Fruit fly (Drosophila melanogaster) whole organism, adult: ENCODE data around the gene CG31360.
A peak's percentile ranks its signal among the peaks of the same experiment; 100 is the strongest.

Source experiments
- CG11617 ChIP-seq: fragments of 200-800 bp; sonication (Bioruptor generic); optimal IDR thresholded peaks from 2 replicates; lab custom pipeline; 2017; ENCODE audit warnings: mild to moderate bottlenecking, missing biosample characterization, missing genetic modification reagents, missing genetic modification characterization
- CG12768 ChIP-seq: fragments of 200-800 bp; sonication (Bioruptor generic); optimal IDR thresholded peaks from 2 replicates; lab custom pipeline; 2017; ENCODE audit warnings: missing biosample characterization, missing genetic modification characterization, mild to moderate bottlenecking, moderate library complexity, missing genetic modification reagents
- CG14711 ChIP-seq: fragments of 200-800 bp; sonication (Bioruptor generic); optimal IDR thresholded peaks from 2 replicates; lab custom pipeline; 2018; ENCODE audit warnings: missing biosample characterization, mild to moderate bottlenecking, missing genetic modification characterization, moderate library complexity
- CG1620 ChIP-seq: fragments of 200-800 bp; sonication (Bioruptor generic); optimal IDR thresholded peaks from 2 replicates; lab custom pipeline; 2016; ENCODE audit warnings: missing biosample characterization, missing genetic modification characterization
- CG33017 ChIP-seq: fragments of 200-800 bp; sonication (Bioruptor generic); optimal IDR thresholded peaks from 2 replicates; lab custom pipeline; 2018; ENCODE audit warnings: missing biosample characterization, mild to moderate bottlenecking, missing genetic modification characterization, moderate library complexity
- CG5204 ChIP-seq: fragments of 200-800 bp; sonication (Bioruptor generic); optimal IDR thresholded peaks from 2 replicates; lab custom pipeline; 2016; ENCODE audit warnings: missing biosample characterization, missing genetic modification characterization
- CG7045 ChIP-seq: fragments of 200-800 bp; sonication (Bioruptor generic); optimal IDR thresholded peaks from 2 replicates; lab custom pipeline; 2017; ENCODE audit warnings: missing biosample characterization, mild to moderate bottlenecking, missing genetic modification characterization
- CG7101 ChIP-seq: fragments of 200-800 bp; sonication (Bioruptor generic); optimal IDR thresholded peaks from 2 replicates; lab custom pipeline; 2018; ENCODE audit warnings: missing biosample characterization, mild to moderate bottlenecking, missing genetic modification characterization, moderate library complexity
- Clk ChIP-seq: fragments of 200-800 bp; sonication (Bioruptor generic); optimal IDR thresholded peaks from 2 replicates; lab custom pipeline; 2017; ENCODE audit warnings: missing biosample characterization, missing genetic modification characterization
- Crg-1 ChIP-seq: fragments of 200-800 bp; sonication (Bioruptor generic); optimal IDR thresholded peaks from 2 replicates; lab custom pipeline; 2016; ENCODE audit warnings: missing biosample characterization, missing genetic modification characterization
- Hr96 ChIP-seq: fragments of 200-800 bp; sonication (Bioruptor generic); optimal IDR thresholded peaks from 2 replicates; lab custom pipeline; 2016; ENCODE audit warnings: missing biosample characterization, missing genetic modification characterization
- Mnt ChIP-seq: fragments of 200-800 bp; sonication (Bioruptor generic); optimal IDR thresholded peaks from 2 replicates; lab custom pipeline; 2016; ENCODE audit warnings: missing biosample characterization, mild to moderate bottlenecking, missing genetic modification characterization
- bab1 ChIP-seq: fragments of 200-800 bp; sonication (Bioruptor generic); optimal IDR thresholded peaks from 3 replicates; lab custom pipeline; 2019; ENCODE audit warnings: missing biosample characterization, mild to moderate bottlenecking, missing genetic modification characterization, moderate library complexity
- cic ChIP-seq: fragments of 200-800 bp; sonication (Bioruptor generic); optimal IDR thresholded peaks from 2 replicates; lab custom pipeline; 2017; ENCODE audit warnings: missing biosample characterization, mild to moderate bottlenecking, missing genetic modification characterization, moderate library complexity
- cnc ChIP-seq, 2 experiments: fragments of >200 bp; optimal IDR thresholded peaks; 2 replicates each; lab custom pipeline; 2017
- kay ChIP-seq: fragments of 200-800 bp; sonication (Bioruptor generic); peaks from one replicate; lab custom pipeline; 2016; ENCODE audit warnings: missing biosample characterization, missing genetic modification characterization, borderline replicate concordance
- ovo ChIP-seq: fragments of 200-800 bp; sonication (Bioruptor generic); optimal IDR thresholded peaks from 2 replicates; lab custom pipeline; 2016; ENCODE audit warnings: missing biosample characterization, missing genetic modification characterization
- pad ChIP-seq: fragments of 200-800 bp; sonication (Bioruptor generic); optimal IDR thresholded peaks from 3 replicates; lab custom pipeline; 2017; ENCODE audit warnings: missing biosample characterization, missing genetic modification characterization, mild to moderate bottlenecking, moderate library complexity, missing genetic modification reagents
- tj ChIP-seq: fragments of 200-800 bp; sonication (Bioruptor generic); optimal IDR thresholded peaks from 3 replicates; lab custom pipeline; 2017; ENCODE audit warnings: missing biosample characterization, mild to moderate bottlenecking, missing genetic modification characterization, moderate library complexity
- toe ChIP-seq: fragments of 200-800 bp; sonication (Bioruptor generic); optimal IDR thresholded peaks from 2 replicates; lab custom pipeline; 2016; ENCODE audit warnings: missing biosample characterization, missing genetic modification characterization

Gene CG31360

dm6 chr3R:17678138-17678873 lies 6.6 kb upstream of the CG31360 start:
- peak; percentile 43 for TF ChIP-seq Mnt (GFP tag; lab: Kevin White, UChicago)
- TF ChIP-seq CG12768 (GFP tag; lab: Kevin White, UChicago): peak; percentile 57
- no peak for TF ChIP-seq CG33017 (tag; lab: Kevin White, UChicago)
- TF ChIP-seq bab1 (GFP tag; lab: Kevin White, UChicago): peak; percentile 31
- TF ChIP-seq cic: peak; percentile 61
- TF ChIP-seq ovo (GFP tag; lab: Kevin White, UChicago): no peak
- no peak for TF ChIP-seq CG7045 (GFP tag; lab: Kevin White, UChicago)
- TF ChIP-seq CG14711 (tag; lab: Kevin White, UChicago): no peak
- peak; percentile 4 for TF ChIP-seq Crg-1
- TF ChIP-seq pad (GFP tag; lab: Kevin White, UChicago): no peak
- TF ChIP-seq tj: peak; percentile 21
- no peak for TF ChIP-seq kay

DNA sequence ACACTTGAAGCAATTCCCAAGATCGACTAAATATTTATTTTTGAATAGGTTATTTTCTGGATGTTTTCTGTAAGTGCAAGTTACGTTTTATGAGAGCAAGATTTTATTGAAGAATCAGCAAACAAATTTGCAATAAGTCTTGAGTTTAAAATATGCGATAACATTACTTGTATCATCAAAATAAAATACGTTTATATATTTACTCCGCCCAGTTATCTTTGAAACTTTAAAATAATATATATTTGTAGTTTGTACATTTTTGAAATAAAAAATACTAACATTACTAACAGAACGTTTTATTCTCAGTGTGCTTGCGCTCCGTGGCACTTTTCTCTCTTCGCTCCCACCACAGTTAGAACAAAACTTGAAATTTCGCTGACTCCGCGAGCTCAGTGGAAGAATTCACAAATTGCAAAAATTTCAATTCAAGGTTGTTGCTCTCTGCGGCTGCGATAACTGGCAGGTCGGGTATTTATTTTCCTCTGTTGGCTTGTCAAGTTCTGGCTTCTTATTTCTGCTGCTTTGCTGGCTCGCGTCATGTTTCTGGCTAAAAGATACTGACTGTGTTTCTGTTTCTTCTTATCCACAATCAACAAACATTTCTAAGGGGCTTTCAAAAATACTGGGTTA lies 5.4 kb upstream of the CG31360 start:
- TF ChIP-seq CG1620: peak; percentile 9
- peak; percentile 69 for TF ChIP-seq CG33017 (tag; lab: Kevin White, UChicago)
- peak; percentile 69 for TF ChIP-seq CG14711 (tag; lab: Kevin White, UChicago)
- no peak for TF ChIP-seq Hr96 (GFP tag; lab: Kevin White, UChicago)
- peak; percentile 73 for TF ChIP-seq CG11617 (GFP tag; lab: Kevin White, UChicago)
- TF ChIP-seq CG12768 (GFP tag; lab: Kevin White, UChicago): peak; percentile 49
- peak; percentile 17 for TF ChIP-seq cic
- peak; percentile 69 for TF ChIP-seq kay
- no peak for TF ChIP-seq Mnt (GFP tag; lab: Kevin White, UChicago)
- TF ChIP-seq CG7101 (tag; lab: Kevin White, UChicago): peak; percentile 68
- peak; percentile 51 for TF ChIP-seq pad (GFP tag; lab: Kevin White, UChicago)
- peak; percentile 8 for TF ChIP-seq ovo (GFP tag; lab: Kevin White, UChicago)
- TF ChIP-seq bab1 (GFP tag; lab: Kevin White, UChicago): peak; percentile 83
- peak; percentile 46 for TF ChIP-seq CG7045 (GFP tag; lab: Kevin White, UChicago)
- no peak for TF ChIP-seq cnc (optimal IDR thresholded peaks at IDR 0.05; lab: Kevin White, UChicago)
- no peak for TF ChIP-seq toe (GFP tag; lab: Kevin White, UChicago)
- TF ChIP-seq tj: peak; percentile 99

DNA sequence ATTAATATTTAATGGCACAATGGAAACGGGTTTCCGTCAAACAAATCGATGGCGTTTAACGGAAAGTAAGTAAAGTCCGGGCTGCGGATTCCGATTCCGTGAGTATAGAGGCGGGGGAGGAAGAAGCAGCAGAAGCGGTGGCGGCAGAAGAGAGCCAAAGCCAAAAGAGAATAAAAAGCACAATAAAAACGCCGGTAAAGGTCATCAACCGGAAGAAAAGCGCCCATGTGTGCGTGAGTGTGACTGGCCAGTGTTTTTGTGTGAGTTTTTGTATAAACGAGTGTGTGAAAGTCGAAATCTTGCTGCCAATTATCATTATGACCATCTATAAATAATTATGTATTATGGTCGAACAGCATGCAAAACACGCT lies 4.6 kb upstream of the CG31360 start:
- TF ChIP-seq Mnt (GFP tag; lab: Kevin White, UChicago): no peak
- TF ChIP-seq Crg-1: no peak
- TF ChIP-seq CG11617 (GFP tag; lab: Kevin White, UChicago): no peak
- TF ChIP-seq bab1 (GFP tag; lab: Kevin White, UChicago): no peak
- no peak for TF ChIP-seq toe (GFP tag; lab: Kevin White, UChicago)
- TF ChIP-seq Hr96 (GFP tag; lab: Kevin White, UChicago): no peak
- no peak for TF ChIP-seq ovo (GFP tag; lab: Kevin White, UChicago)
- no peak for TF ChIP-seq CG5204 (GFP tag; lab: Kevin White, UChicago)
- no peak for TF ChIP-seq cic
- no peak for TF ChIP-seq CG33017 (tag; lab: Kevin White, UChicago)
- no peak for TF ChIP-seq CG14711 (tag; lab: Kevin White, UChicago)
- TF ChIP-seq CG1620: no peak
- no peak for TF ChIP-seq CG7101 (tag; lab: Kevin White, UChicago)
- no peak for TF ChIP-seq CG12768 (GFP tag; lab: Kevin White, UChicago)
- TF ChIP-seq Clk (GFP tag; lab: Kevin White, UChicago): no peak
- no peak for TF ChIP-seq pad (GFP tag; lab: Kevin White, UChicago)
- no peak for TF ChIP-seq tj
- no peak for TF ChIP-seq kay
- no peak for TF ChIP-seq CG7045 (GFP tag; lab: Kevin White, UChicago)
- TF ChIP-seq cnc (optimal IDR thresholded peaks at IDR 0.05; lab: Kevin White, UChicago): no peak

DNA sequence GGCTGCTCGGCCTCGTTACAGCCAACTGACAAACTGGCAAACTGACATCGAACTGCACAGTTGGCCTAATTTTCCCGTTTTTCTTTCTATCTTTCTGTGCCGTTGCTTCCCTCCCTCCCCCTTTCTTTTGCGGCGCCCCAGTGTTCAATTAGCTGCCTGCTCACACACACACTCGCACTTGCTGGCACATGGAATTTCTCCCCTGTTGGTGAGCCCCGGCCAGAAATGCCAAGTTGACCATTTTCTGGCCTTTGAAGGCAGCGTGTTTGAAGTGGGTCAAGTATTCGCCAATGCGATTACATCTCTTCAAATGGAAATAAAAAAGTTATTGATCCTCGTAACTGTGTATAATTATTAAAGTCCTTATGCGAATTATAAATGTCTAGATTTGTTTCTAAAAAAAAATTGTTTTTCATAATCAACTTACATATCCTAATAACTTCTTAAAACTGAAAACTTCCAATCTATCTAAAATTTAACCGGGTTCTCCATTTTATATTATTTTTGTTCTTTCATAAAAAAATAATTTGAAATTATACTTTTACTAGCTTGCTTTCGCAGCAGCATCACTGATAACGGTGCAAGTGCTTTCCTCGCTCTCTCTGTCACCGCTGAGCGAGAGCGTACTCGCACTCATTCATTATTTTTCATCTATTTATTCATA lies 4.1 kb upstream of the CG31360 start:
- TF ChIP-seq cnc (optimal IDR thresholded peaks at IDR 0.05; lab: Kevin White, UChicago) (no peak), CG11617 (GFP tag; lab: Kevin White, UChicago) (peak; percentile 72), toe (GFP tag; lab: Kevin White, UChicago) (no peak), pad (GFP tag; lab: Kevin White, UChicago) (peak; percentile 52), CG1620 (peak; percentile 3), CG33017 (tag; lab: Kevin White, UChicago) (peak; percentile 43), tj (peak; percentile 75), Mnt (GFP tag; lab: Kevin White, UChicago) (peak; percentile 74), CG14711 (tag; lab: Kevin White, UChicago) (peak; percentile 11), cic (no peak), Hr96 (GFP tag; lab: Kevin White, UChicago) (no peak), bab1 (GFP tag; lab: Kevin White, UChicago) (peak; percentile 25), CG5204 (GFP tag; lab: Kevin White, UChicago) (no peak), CG7045 (GFP tag; lab: Kevin White, UChicago) (peak; percentile 28), CG12768 (GFP tag; lab: Kevin White, UChicago) (peak; percentile 18), kay (peak; percentile 30), ovo (GFP tag; lab: Kevin White, UChicago) (peak; percentile 18), CG7101 (tag; lab: Kevin White, UChicago) (peak; percentile 24), Crg-1 (peak; percentile 6), Clk (GFP tag; lab: Kevin White, UChicago) (peak; percentile 35)
